Fruit fly (Drosophila melanogaster) whole organism, embryonic: ENCODE data around the gene CG43672.

Experiments used
- CG10147 ChIP-seq: fragments of 200-800 bp; sonication (Bioruptor generic); optimal IDR thresholded peaks from 2 replicates; lab custom pipeline; 2019; ENCODE audit warnings: missing biosample characterization, mild to moderate bottlenecking, missing genetic modification characterization, moderate library complexity
- CG11247 ChIP-seq: fragments of 200-800 bp; sonication (Bioruptor generic); IDR thresholded peaks from 2 replicates; pipeline ENCODE4 v1.3.6; 2022; ENCODE audit warnings: missing biosample characterization, missing genetic modification characterization
- CG11456 ChIP-seq: fragments of 200-800 bp; sonication (Bioruptor generic); IDR thresholded peaks from 3 replicates; pipeline ENCODE4 v1.3.6; 2022; ENCODE audit warnings: missing biosample characterization, missing genetic modification characterization
- CG11696 ChIP-seq: fragments of 200-800 bp; sonication (Bioruptor generic); IDR thresholded peaks from 2 replicates; pipeline ENCODE4 v1.3.6; 2022; ENCODE audit warnings: missing biosample characterization, missing genetic modification characterization
- CG12071 ChIP-seq: fragments of 200-800 bp; sonication (Bioruptor generic); optimal IDR thresholded peaks from 3 replicates; lab custom pipeline; 2018; ENCODE audit warnings: missing biosample characterization, mild to moderate bottlenecking, missing genetic modification characterization
- CG12236 ChIP-seq: fragments of 200-800 bp; sonication (Bioruptor generic); optimal IDR thresholded peaks from 2 replicates; lab custom pipeline; 2016; ENCODE audit warnings: missing biosample characterization, missing genetic modification characterization
- CG12942 ChIP-seq: fragments of 200-800 bp; sonication (Bioruptor generic); optimal IDR thresholded peaks from 3 replicates; lab custom pipeline; 2016; ENCODE audit warnings: missing biosample characterization, missing genetic modification characterization
- CG14050 ChIP-seq: fragments of 200-800 bp; sonication (Bioruptor generic); IDR thresholded peaks from 3 replicates; pipeline ENCODE4 v1.3.6; 2022; ENCODE audit warnings: missing biosample characterization, missing genetic modification characterization
- CG17568 ChIP-seq: fragments of 200-800 bp; sonication (Bioruptor generic); optimal IDR thresholded peaks from 2 replicates; lab custom pipeline; 2018; ENCODE audit warnings: missing biosample characterization, mild to moderate bottlenecking, missing genetic modification characterization, moderate library complexity
- CG17912 ChIP-seq: fragments of 200-800 bp; sonication (Bioruptor generic); optimal IDR thresholded peaks from 2 replicates; lab custom pipeline; 2018; ENCODE audit warnings: missing biosample characterization, mild to moderate bottlenecking, missing genetic modification characterization
- CG18011 ChIP-seq: fragments of 200-800 bp; sonication (Bioruptor generic); optimal IDR thresholded peaks from 2 replicates; lab custom pipeline; 2017; ENCODE audit warnings: missing biosample characterization, missing genetic modification characterization, mild to moderate bottlenecking, moderate library complexity, missing genotype
- CG18476 ChIP-seq: fragments of 200-800 bp; sonication (Bioruptor generic); optimal IDR thresholded peaks from 2 replicates; lab custom pipeline; 2016; ENCODE audit warnings: missing biosample characterization, mild to moderate bottlenecking, missing genetic modification characterization
- CG2889 ChIP-seq: fragments of 200-800 bp; sonication (Bioruptor generic); IDR thresholded peaks from 3 replicates; pipeline ENCODE4 v1.3.6; 2022; ENCODE audit warnings: missing biosample characterization, missing genetic modification characterization
- CG3281 ChIP-seq: fragments of 200-800 bp; sonication (Bioruptor generic); optimal IDR thresholded peaks from 3 replicates; lab custom pipeline; 2017; ENCODE audit warnings: missing biosample characterization, mild to moderate bottlenecking, missing genetic modification characterization
- CG3847 ChIP-seq: fragments of 200-800 bp; sonication (Bioruptor generic); IDR thresholded peaks from 2 replicates; pipeline ENCODE4 v1.3.6; 2022; ENCODE audit warnings: missing biosample characterization, missing genetic modification characterization
- CG4617 ChIP-seq: fragments of 200-800 bp; sonication (Bioruptor generic); optimal IDR thresholded peaks from 3 replicates; lab custom pipeline; 2016; ENCODE audit warnings: missing biosample characterization, missing genetic modification characterization, borderline replicate concordance
- CG6765 ChIP-seq: fragments of 200-800 bp; sonication (Bioruptor generic); optimal IDR thresholded peaks from 3 replicates; lab custom pipeline; 2017; ENCODE audit warnings: missing biosample characterization, mild to moderate bottlenecking, missing genetic modification characterization
- CG7963 ChIP-seq: fragments of 200-800 bp; sonication (Bioruptor generic); IDR thresholded peaks from 3 replicates; pipeline ENCODE4 v1.3.6; 2022; ENCODE audit warnings: missing biosample characterization, missing genetic modification characterization; ENCODE audit not compliant: partially characterized antibody
- CG9727 ChIP-seq: fragments of 200-800 bp; sonication (Bioruptor generic); optimal IDR thresholded peaks from 3 replicates; lab custom pipeline; 2017; ENCODE audit warnings: missing biosample characterization, mild to moderate bottlenecking, missing genetic modification characterization
- Dfd ChIP-seq, 2 experiments: fragments of >200 bp; optimal IDR thresholded peaks; 2 replicates each; lab custom pipeline; 2017; ENCODE audit warnings: missing biosample characterization in 2 of 2, missing genetic modification characterization in 2 of 2
- Doc2 ChIP-seq: fragments of 200-800 bp; sonication (Bioruptor generic); IDR thresholded peaks from 2 replicates; pipeline ENCODE4 v1.3.6; 2022; ENCODE audit warnings: missing biosample characterization, missing genetic modification characterization
- ERR ChIP-seq: fragments of 200-800 bp; sonication (Bioruptor generic); optimal IDR thresholded peaks from 2 replicates; lab custom pipeline; 2016; ENCODE audit warnings: missing biosample characterization, missing genetic modification characterization
- HmgD ChIP-seq: fragments of 200-800 bp; sonication (Bioruptor generic); optimal IDR thresholded peaks from 3 replicates; lab custom pipeline; 2016; ENCODE audit warnings: missing biosample characterization, missing genetic modification characterization
- HmgZ ChIP-seq: fragments of 200-800 bp; sonication (Bioruptor generic); optimal IDR thresholded peaks from 2 replicates; lab custom pipeline; 2018; ENCODE audit warnings: missing biosample characterization, mild to moderate bottlenecking, missing genetic modification characterization
- MBD-R2 ChIP-seq: fragments of 200-800 bp; sonication (Bioruptor generic); IDR thresholded peaks from 2 replicates; pipeline ENCODE4 v1.3.6; 2022; ENCODE audit warnings: missing biosample characterization, missing genetic modification characterization
- NfI ChIP-seq: fragments of 200-800 bp; sonication (Bioruptor generic); optimal IDR thresholded peaks from 3 replicates; lab custom pipeline; 2018; ENCODE audit warnings: missing biosample characterization, mild to moderate bottlenecking, missing genetic modification characterization, moderate library complexity
- Opbp ChIP-seq: fragments of 200-800 bp; sonication (Bioruptor generic); IDR thresholded peaks from 3 replicates; pipeline ENCODE4 v1.3.6; 2022; ENCODE audit warnings: missing biosample characterization, missing genetic modification characterization; ENCODE audit not compliant: partially characterized antibody
- Six4 ChIP-seq: fragments of 200-800 bp; sonication (Bioruptor generic); optimal IDR thresholded peaks from 2 replicates; lab custom pipeline; 2016; ENCODE audit warnings: missing biosample characterization, missing genetic modification characterization
- Sox102F ChIP-seq: fragments of 200-800 bp; sonication (Bioruptor generic); optimal IDR thresholded peaks from 2 replicates; lab custom pipeline; 2018; ENCODE audit warnings: missing biosample characterization, mild to moderate bottlenecking, missing genetic modification characterization, moderate library complexity
- Sry-δ ChIP-seq: fragments of 200-800 bp; sonication (Bioruptor generic); optimal IDR thresholded peaks from 2 replicates; lab custom pipeline; 2016; ENCODE audit warnings: missing biosample characterization, missing genetic modification characterization
- bcd ChIP-seq: fragments of 200-800 bp; sonication (Bioruptor generic); optimal IDR thresholded peaks from 2 replicates; lab custom pipeline; 2017; ENCODE audit warnings: missing biosample characterization, mild to moderate bottlenecking, missing genetic modification characterization
- bsh ChIP-seq, 2 experiments: fragments of 200-800 bp; sonication (Bioruptor generic); optimal IDR thresholded peaks; 2 replicates each; lab custom pipeline; 2017 to 2018; ENCODE audit warnings: mild to moderate bottlenecking in 2 of 2, missing biosample characterization in 2 of 2, missing genetic modification characterization in 2 of 2, moderate library complexity in 1 of 2
- chinmo ChIP-seq: fragments of 200-800 bp; sonication (Bioruptor generic); IDR thresholded peaks from 4 replicates; pipeline ENCODE4 v1.3.6; 2022; ENCODE audit warnings: missing biosample characterization, missing genetic modification characterization; ENCODE audit not compliant: partially characterized antibody
- chn ChIP-seq: fragments of 200-800 bp; sonication (Bioruptor generic); optimal IDR thresholded peaks from 2 replicates; lab custom pipeline; 2016; ENCODE audit warnings: missing biosample characterization, missing genetic modification characterization
- dmrt99B ChIP-seq: fragments of 200-800 bp; sonication (Bioruptor generic); optimal IDR thresholded peaks from 2 replicates; lab custom pipeline; 2018; ENCODE audit warnings: missing biosample characterization, mild to moderate bottlenecking, missing genetic modification characterization, moderate library complexity
- eve ChIP-seq, 2 experiments: fragments of >200 bp; optimal IDR thresholded peaks; 2 replicates each; lab custom pipeline; 2017; ENCODE audit warnings: missing biosample characterization in 2 of 2, missing genetic modification characterization in 2 of 2
- ftz-f1 ChIP-seq: fragments of 200-800 bp; sonication (Bioruptor generic); optimal IDR thresholded peaks from 2 replicates; lab custom pipeline; 2016; ENCODE audit warnings: missing biosample characterization, missing genetic modification characterization
- gro ChIP-seq: fragments of 200-800 bp; sonication (Bioruptor generic); optimal IDR thresholded peaks from 2 replicates; lab custom pipeline; 2016; ENCODE audit warnings: missing biosample characterization, missing genetic modification characterization
- hb ChIP-seq: fragments of 200-800 bp; sonication (Bioruptor generic); IDR thresholded peaks from 3 replicates; pipeline ENCODE4 v1.3.6; 2022; ENCODE audit warnings: missing biosample characterization, missing genetic modification characterization; ENCODE audit not compliant: partially characterized antibody
- hkb ChIP-seq, 2 experiments: fragments of 200-800 bp in 1 of 2; fragments of >200 bp in 1 of 2; sonication (Bioruptor generic) in 1 of 2; IDR thresholded peaks in 1 of 2; optimal IDR thresholded peaks in 1 of 2; 2 replicates each; pipeline versions ENCODE4 v1.3.6 to Lab custom; 2017 to 2022; ENCODE audit warnings: missing biosample characterization in 1 of 2, missing genetic modification characterization in 1 of 2
- kay ChIP-seq: fragments of 200-800 bp; sonication (Bioruptor generic); optimal IDR thresholded peaks from 2 replicates; lab custom pipeline; 2016; ENCODE audit warnings: missing biosample characterization, missing genetic modification characterization
- lab ChIP-seq: fragments of 200-800 bp; sonication (Bioruptor generic); optimal IDR thresholded peaks from 3 replicates; lab custom pipeline; 2017; ENCODE audit warnings: missing biosample characterization, missing genetic modification characterization, mild to moderate bottlenecking, moderate library complexity, missing genetic modification reagents
- oc ChIP-seq: fragments of 200-800 bp; sonication (Bioruptor generic); optimal IDR thresholded peaks from 2 replicates; lab custom pipeline; 2018; ENCODE audit warnings: missing biosample characterization, mild to moderate bottlenecking, missing genetic modification characterization, moderate library complexity
- psq ChIP-seq: fragments of 200-800 bp; sonication (Bioruptor generic); optimal IDR thresholded peaks from 2 replicates; lab custom pipeline; 2017; ENCODE audit warnings: missing biosample characterization, missing genetic modification characterization
- ro ChIP-seq: fragments of 200-800 bp; sonication (Bioruptor generic); IDR thresholded peaks from 2 replicates; pipeline ENCODE4 v1.3.6; 2022; ENCODE audit warnings: missing biosample characterization, missing genetic modification characterization
- sens ChIP-seq: fragments of 200-800 bp; sonication (Bioruptor generic); peaks from one replicate; lab custom pipeline; 2016; ENCODE audit warnings: missing biosample characterization, missing genetic modification characterization
- shn ChIP-seq: fragments of 200-800 bp; sonication (Bioruptor generic); optimal IDR thresholded peaks from 3 replicates; lab custom pipeline; 2016; ENCODE audit warnings: missing biosample characterization, missing genetic modification characterization
- slp2 ChIP-seq: fragments of 200-800 bp; sonication (Bioruptor generic); optimal IDR thresholded peaks from 2 replicates; lab custom pipeline; 2016; ENCODE audit warnings: missing biosample characterization, missing genetic modification characterization
- tgo ChIP-seq: fragments of 200-800 bp; sonication (Bioruptor generic); IDR thresholded peaks from 3 replicates; pipeline ENCODE4 v1.3.6; 2022; ENCODE audit warnings: missing biosample characterization, missing genetic modification characterization
- wdn ChIP-seq: fragments of 200-800 bp; sonication (Bioruptor generic); IDR thresholded peaks from 2 replicates; pipeline ENCODE4 v1.3.6; 2022; ENCODE audit warnings: missing biosample characterization, missing genetic modification characterization

Gene CG43672

DNA sequence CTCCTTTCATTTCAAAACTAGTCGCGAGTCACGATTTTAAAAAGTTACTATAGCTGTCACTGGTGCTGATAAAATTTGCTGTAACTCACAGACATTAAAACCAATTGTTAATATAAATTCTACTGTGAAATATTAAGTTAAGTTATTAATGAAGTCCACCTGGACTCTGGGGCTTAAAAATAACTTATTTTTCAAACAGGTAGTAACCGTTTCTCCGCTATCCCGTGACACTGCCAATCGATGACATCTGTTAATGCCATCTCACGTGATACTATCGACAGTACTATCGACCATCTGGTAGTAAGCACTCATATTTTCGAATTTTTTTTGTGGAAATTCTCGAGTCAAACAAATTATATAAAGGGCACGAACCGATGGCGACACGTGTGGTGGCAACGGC, 38.8 kb upstream of the CG43672 start, which contains the start of the genes CG12379 and MagR (continued):
- TF ChIP-seq CG11696 (GFP tag; lab: Robert Waterston, UW) (no peak), Sry-δ (GFP tag; lab: Kevin White, UChicago) (peak; percentile 85), CG9727 (peak; percentile 64), shn (GFP tag; lab: Kevin White, UChicago) (peak; percentile 7), lab (GFP tag; lab: Kevin White, UChicago) (no peak), bsh (GFP tag; optimal IDR thresholded peaks at IDR 0.05; lab: Kevin White, UChicago) (peak in 1 of 2 experiments; percentile 7), CG3281 (no peak), CG6765 (GFP tag; lab: Kevin White, UChicago) (no peak), CG7963 (GFP tag; lab: Robert Waterston, UW) (peak; percentile 60), ERR (no peak), HmgZ (peak; percentile 42), gro (GFP tag; lab: Kevin White, UChicago) (peak; percentile 68), slp2 (GFP tag; lab: Kevin White, UChicago) (peak; percentile 42), HmgD (GFP tag; lab: Kevin White, UChicago) (peak; percentile 9), Doc2 (no peak), eve (GFP tag; optimal IDR thresholded peaks at IDR 0.05; lab: Kevin White, UChicago) (no peak), psq (GFP tag; lab: Kevin White, UChicago) (no peak), ftz-f1 (GFP tag; lab: Kevin White, UChicago) (no peak), chn (GFP tag; lab: Kevin White, UChicago) (peak; percentile 56), Dfd (GFP tag; optimal IDR thresholded peaks at IDR 0.05; lab: Kevin White, UChicago) (no peak), CG18011 (peak; percentile 25), kay (GFP tag; lab: Kevin White, UChicago) (no peak), CG14050 (GFP tag; lab: Robert Waterston, UW) (no peak), MBD-R2 (GFP tag; lab: Robert Waterston, UW) (peak; percentile 48; the same call in 1 of the 2 replicates), CG12071 (GFP tag; lab: Kevin White, UChicago) (no peak), wdn (no peak), Opbp (GFP tag; lab: Robert Waterston, UW) (peak; percentile 67), CG11456 (GFP tag; lab: Robert Waterston, UW) (no peak), CG11247 (GFP tag; lab: Robert Waterston, UW) (no peak), hb (GFP tag; lab: Robert Waterston, UW) (peak; percentile 70; the same call in 1 of the 3 replicates), CG18476 (no peak), oc (tag; lab: Kevin White, UChicago) (no peak), tgo (GFP tag; lab: Robert Waterston, UW) (peak; percentile 42; the same call in 1 of the 3 replicates), CG2889 (GFP tag; lab: Robert Waterston, UW) (no peak), CG12942 (GFP tag; lab: Kevin White, UChicago) (peak; percentile 3), CG10147 (GFP tag; lab: Kevin White, UChicago) (peak; percentile 69), dmrt99B (no peak), ro (GFP tag; lab: Robert Waterston, UW) (0 out of 2 replicates have a peak, but pooled peaks have one; percentile 14), Six4 (GFP tag; lab: Kevin White, UChicago) (peak; percentile 3), chinmo (GFP tag; lab: Robert Waterston, UW) (0 out of 4 replicates have a peak, but pooled peaks have one; percentile 67), CG17912 (GFP tag; lab: Kevin White, UChicago) (no peak), hkb (optimal IDR thresholded peaks at IDR 0.05; lab: Kevin White, UChicago) (no peak), hkb (GFP tag; IDR thresholded peaks at IDR 0.05; lab: Robert Waterston, UW) (no peak), sens (GFP tag; lab: Kevin White, UChicago) (peak; percentile 93), CG12236 (GFP tag; lab: Kevin White, UChicago) (peak; percentile 2), CG17568 (GFP tag; lab: Kevin White, UChicago) (no peak), NfI (GFP tag; lab: Kevin White, UChicago) (peak; percentile 56), CG4617 (GFP tag; lab: Kevin White, UChicago) (peak; percentile 42), CG3847 (GFP tag; lab: Robert Waterston, UW) (peak; percentile 71), bcd (GFP tag; lab: Kevin White, UChicago) (no peak), Sox102F (GFP tag; lab: Kevin White, UChicago) (no peak)
